Fruit fly (Drosophila melanogaster) whole organism, embryonic: ENCODE results near the gene unk.

Experiments
- Atf-2 ChIP-seq: fragments of 200-800 bp; sonication (Bioruptor generic); optimal IDR thresholded peaks from 2 replicates; lab custom pipeline; 2016; ENCODE audit warnings: missing biosample characterization, missing genetic modification characterization
- Blimp-1 ChIP-seq: fragments of 200-800 bp; sonication (Bioruptor generic); optimal IDR thresholded peaks from 3 replicates; lab custom pipeline; 2018; ENCODE audit warnings: missing biosample characterization, missing genetic modification characterization, mild to moderate bottlenecking, moderate library complexity, missing genetic modification reagents
- CG10321 ChIP-seq: fragments of 200-800 bp; sonication (Bioruptor generic); IDR thresholded peaks from 2 replicates; pipeline ENCODE4 v1.3.6; 2022; ENCODE audit warnings: missing biosample characterization, missing genetic modification characterization
- CG10462 ChIP-seq: fragments of 200-800 bp; sonication (Bioruptor generic); optimal IDR thresholded peaks from 2 replicates; lab custom pipeline; 2016; ENCODE audit warnings: missing biosample characterization, missing genetic modification characterization
- CG10959 ChIP-seq: fragments of 200-800 bp; sonication (Bioruptor generic); IDR thresholded peaks from 2 replicates; pipeline ENCODE4 v1.3.6; 2022; ENCODE audit warnings: missing biosample characterization, missing genetic modification characterization
- CG12391 ChIP-seq: fragments of 200-800 bp; sonication (Bioruptor generic); optimal IDR thresholded peaks from 3 replicates; lab custom pipeline; 2018; ENCODE audit warnings: missing biosample characterization, mild to moderate bottlenecking, missing genetic modification characterization, moderate library complexity
- CG12744 ChIP-seq: fragments of 200-800 bp; sonication (Bioruptor generic); optimal IDR thresholded peaks from 2 replicates; lab custom pipeline; 2016; ENCODE audit warnings: missing biosample characterization, missing genetic modification characterization
- CG13123 ChIP-seq: fragments of 200-800 bp; sonication (Bioruptor generic); optimal IDR thresholded peaks from 2 replicates; lab custom pipeline; 2016; ENCODE audit warnings: missing biosample characterization, missing genetic modification characterization
- CG14710 ChIP-seq: fragments of 200-800 bp; sonication (Bioruptor generic); optimal IDR thresholded peaks from 3 replicates; lab custom pipeline; 2019; ENCODE audit warnings: missing biosample characterization, mild to moderate bottlenecking, missing genetic modification characterization, moderate library complexity
- CG17328 ChIP-seq: fragments of 200-800 bp; sonication (Bioruptor generic); IDR thresholded peaks from 2 replicates; pipeline ENCODE4 v1.3.6; 2022; ENCODE audit warnings: missing biosample characterization, missing genetic modification characterization
- CG2712 ChIP-seq: fragments of 200-800 bp; optimal IDR thresholded peaks from 3 replicates; lab custom pipeline; 2019; ENCODE audit warnings: missing biosample characterization, mild to moderate bottlenecking, missing genetic modification characterization, moderate library complexity
- CG31365 ChIP-seq: fragments of 200-800 bp; sonication (Bioruptor generic); optimal IDR thresholded peaks from 2 replicates; lab custom pipeline; 2018; ENCODE audit warnings: missing biosample characterization, mild to moderate bottlenecking, missing genetic modification characterization
- CG32772 ChIP-seq: fragments of 200-800 bp; sonication (Bioruptor generic); IDR thresholded peaks from 2 replicates; pipeline ENCODE4 v1.3.6; 2022; ENCODE audit warnings: missing biosample characterization, missing genetic modification characterization
- CG33557 ChIP-seq: fragments of 200-800 bp; sonication (Bioruptor generic); optimal IDR thresholded peaks from 2 replicates; lab custom pipeline; 2019; ENCODE audit warnings: missing biosample characterization, mild to moderate bottlenecking, missing genetic modification characterization, moderate library complexity
- CG34422 ChIP-seq: fragments of 200-800 bp; sonication (Bioruptor generic); IDR thresholded peaks from 3 replicates; pipeline ENCODE4 v1.3.6; 2022; ENCODE audit warnings: missing biosample characterization, missing genetic modification characterization
- CG4360 ChIP-seq: fragments of 200-800 bp; sonication (Bioruptor generic); IDR thresholded peaks from 2 replicates; pipeline ENCODE4 v1.3.6; 2022; ENCODE audit warnings: missing biosample characterization, missing genetic modification characterization
- CG4424 ChIP-seq: fragments of 200-800 bp; sonication (Bioruptor generic); optimal IDR thresholded peaks from 3 replicates; lab custom pipeline; 2016; ENCODE audit warnings: missing biosample characterization, missing genetic modification characterization
- CG5245 ChIP-seq: fragments of 200-800 bp; sonication (Bioruptor generic); optimal IDR thresholded peaks from 3 replicates; lab custom pipeline; 2016; ENCODE audit warnings: missing biosample characterization, missing genetic modification characterization
- CG6254 ChIP-seq: fragments of 200-800 bp; sonication (Bioruptor generic); optimal IDR thresholded peaks from 3 replicates; lab custom pipeline; 2017; ENCODE audit warnings: mild to moderate bottlenecking, missing biosample characterization, missing genetic modification reagents, missing genetic modification characterization
- CG7357 ChIP-seq: fragments of 200-800 bp; sonication (Bioruptor generic); IDR thresholded peaks from 3 replicates; pipeline ENCODE4 v1.3.6; 2022; ENCODE audit warnings: missing biosample characterization, missing genetic modification characterization
- CrebB ChIP-seq: fragments of 200-800 bp; sonication (Bioruptor generic); optimal IDR thresholded peaks from 3 replicates; lab custom pipeline; 2018; ENCODE audit warnings: missing biosample characterization, mild to moderate bottlenecking, missing genetic modification characterization
- Dad ChIP-seq: fragments of 200-800 bp; sonication (Bioruptor generic); optimal IDR thresholded peaks from 3 replicates; lab custom pipeline; 2016; ENCODE audit warnings: missing biosample characterization, missing genetic modification characterization
- Drgx ChIP-seq: fragments of 200-800 bp; sonication (Bioruptor generic); IDR thresholded peaks from 2 replicates; pipeline ENCODE4 v1.3.6; 2022; ENCODE audit warnings: missing biosample characterization, missing genetic modification characterization
- Ets65A ChIP-seq: fragments of 200-800 bp; sonication (Bioruptor generic); peaks from one replicate; lab custom pipeline; 2016; ENCODE audit warnings: missing biosample characterization, missing genetic modification characterization
- MTF-1 ChIP-seq: fragments of 200-800 bp; sonication (Bioruptor generic); optimal IDR thresholded peaks from 2 replicates; lab custom pipeline; 2018; ENCODE audit warnings: missing biosample characterization, mild to moderate bottlenecking, missing genetic modification characterization, borderline replicate concordance
- Max ChIP-seq: fragments of 200-800 bp; sonication (Bioruptor generic); optimal IDR thresholded peaks from 2 replicates; lab custom pipeline; 2016; ENCODE audit warnings: missing biosample characterization, mild to moderate bottlenecking, missing genetic modification characterization
- Nf-YA ChIP-seq: fragments of 200-800 bp; sonication (Bioruptor generic); IDR thresholded peaks from 2 replicates; pipeline ENCODE4 v1.3.6; 2022; ENCODE audit warnings: missing biosample characterization, missing genetic modification characterization
- Tbp ChIP-seq: fragments of >200 bp; optimal IDR thresholded peaks from 2 replicates; lab custom pipeline; 2018; ENCODE audit warnings: missing biosample characterization, missing genetic modification characterization
- Xbp1 ChIP-seq: fragments of 200-800 bp; sonication (Bioruptor generic); optimal IDR thresholded peaks from 3 replicates; lab custom pipeline; 2016; ENCODE audit warnings: missing biosample characterization, mild to moderate bottlenecking, missing genetic modification characterization
- ab ChIP-seq: fragments of 200-800 bp; sonication (Bioruptor generic); optimal IDR thresholded peaks from 2 replicates; lab custom pipeline; 2016; ENCODE audit warnings: missing biosample characterization, missing genetic modification characterization
- az2 ChIP-seq: fragments of 200-800 bp; sonication (Bioruptor generic); optimal IDR thresholded peaks from 3 replicates; lab custom pipeline; 2016; ENCODE audit warnings: missing biosample characterization, missing genetic modification characterization
- bbx ChIP-seq: fragments of 200-800 bp; sonication (Bioruptor generic); IDR thresholded peaks from 2 replicates; pipeline ENCODE4 v1.3.6; 2022; ENCODE audit warnings: missing biosample characterization, missing genetic modification characterization; ENCODE audit not compliant: partially characterized antibody
- br ChIP-seq: fragments of >200 bp; optimal IDR thresholded peaks from 2 replicates; lab custom pipeline; 2017
- exex ChIP-seq: fragments of 200-800 bp; sonication (Bioruptor generic); optimal IDR thresholded peaks from 4 replicates; lab custom pipeline; 2018; ENCODE audit warnings: missing biosample characterization, mild to moderate bottlenecking, missing genetic modification characterization, moderate library complexity
- gce ChIP-seq: fragments of 200-800 bp; sonication (Bioruptor generic); IDR thresholded peaks from 3 replicates; pipeline ENCODE4 v1.3.6; 2022; ENCODE audit warnings: missing biosample characterization, missing genetic modification characterization
- gsb ChIP-seq: fragments of 200-800 bp; sonication (Bioruptor generic); IDR thresholded peaks from 2 replicates; pipeline ENCODE4 v1.3.6; 2022; ENCODE audit warnings: missing biosample characterization, missing genetic modification characterization
- hb ChIP-seq: fragments of 200-800 bp; sonication (Bioruptor generic); IDR thresholded peaks from 3 replicates; pipeline ENCODE4 v1.3.6; 2022; ENCODE audit warnings: missing biosample characterization, missing genetic modification characterization; ENCODE audit not compliant: partially characterized antibody
- her ChIP-seq: fragments of 200-800 bp; sonication (Bioruptor generic); optimal IDR thresholded peaks from 2 replicates; lab custom pipeline; 2016; ENCODE audit warnings: missing biosample characterization, missing genetic modification characterization
- ind ChIP-seq: fragments of 200-800 bp; sonication (Bioruptor generic); optimal IDR thresholded peaks from 3 replicates; lab custom pipeline; 2016; ENCODE audit warnings: missing biosample characterization, missing genetic modification characterization
- kah ChIP-seq: fragments of 200-800 bp; sonication (Bioruptor generic); optimal IDR thresholded peaks from 2 replicates; lab custom pipeline; 2018; ENCODE audit warnings: missing biosample characterization, mild to moderate bottlenecking, missing genetic modification characterization
- kay ChIP-seq: fragments of 200-800 bp; sonication (Bioruptor generic); optimal IDR thresholded peaks from 2 replicates; lab custom pipeline; 2016; ENCODE audit warnings: missing biosample characterization, missing genetic modification characterization
- knrl ChIP-seq: fragments of 200-800 bp; sonication (Bioruptor generic); IDR thresholded peaks from 3 replicates; pipeline ENCODE4 v1.3.6; 2022; ENCODE audit warnings: missing biosample characterization, missing genetic modification characterization; ENCODE audit not compliant: partially characterized antibody
- nerfin-2 ChIP-seq: fragments of 200-800 bp; sonication (Bioruptor generic); IDR thresholded peaks from 2 replicates; pipeline ENCODE4 v1.3.6; 2022; ENCODE audit warnings: missing biosample characterization, missing genetic modification characterization; ENCODE audit not compliant: partially characterized antibody
- pnt ChIP-seq: fragments of 200-800 bp; sonication (Bioruptor generic); optimal IDR thresholded peaks from 3 replicates; lab custom pipeline; 2016; ENCODE audit warnings: missing biosample characterization, missing genetic modification characterization
- pum ChIP-seq: fragments of 200-800 bp; sonication (Bioruptor generic); optimal IDR thresholded peaks from 2 replicates; lab custom pipeline; 2016; ENCODE audit warnings: missing biosample characterization, missing genetic modification characterization
- sc ChIP-seq, 3 experiments: fragments of >200 bp in 2 of 3; fragments of 200-800 bp in 1 of 3; sonication (Bioruptor generic) in 1 of 3; optimal IDR thresholded peaks; 2 replicates in 2 of 3; 3 replicates in 1 of 3; lab custom pipeline; 2017; ENCODE audit warnings: mild to moderate bottlenecking in 1 of 3, missing biosample characterization in 1 of 3, missing genetic modification characterization in 1 of 3, missing genetic modification reagents in 1 of 3
- sob ChIP-seq: fragments of 200-800 bp; sonication (Bioruptor generic); IDR thresholded peaks from 2 replicates; pipeline ENCODE4 v1.3.6; 2022; ENCODE audit warnings: missing biosample characterization, missing genetic modification characterization
- tup ChIP-seq: fragments of 200-800 bp; sonication (Bioruptor generic); optimal IDR thresholded peaks from 2 replicates; lab custom pipeline; 2016; ENCODE audit warnings: missing biosample characterization, mild to moderate bottlenecking, missing genetic modification characterization, moderate library complexity
- vnd ChIP-seq: fragments of 200-800 bp; sonication (Bioruptor generic); IDR thresholded peaks from 3 replicates; pipeline ENCODE4 v1.3.6; 2022; ENCODE audit warnings: missing biosample characterization, missing genetic modification characterization; ENCODE audit not compliant: partially characterized antibody
- zen ChIP-seq: fragments of 200-800 bp; sonication (Bioruptor generic); optimal IDR thresholded peaks from 3 replicates; lab custom pipeline; 2018; ENCODE audit warnings: missing biosample characterization, mild to moderate bottlenecking, missing genetic modification characterization, moderate library complexity

unk gene

dm6 chr3R:23156865-23157515, 672 bp downstream of the unk start (continued):
- TF ChIP-seq sc (optimal IDR thresholded peaks at IDR 0.05; lab: Kevin White, UChicago) (no peak), sc (GFP tag; optimal IDR thresholded peaks at IDR 0.05; lab: Kevin White, UChicago) (no peak), ind (GFP tag; lab: Kevin White, UChicago) (no peak), knrl (GFP tag; lab: Robert Waterston, UW) (no peak), sob (GFP tag; lab: Robert Waterston, UW) (0 out of 2 replicates have a peak, but pooled peaks have one; percentile 44), CG33557 (GFP tag; lab: Kevin White, UChicago) (peak; percentile 58), bbx (GFP tag; lab: Robert Waterston, UW) (peak; percentile 54), ab (no peak), Blimp-1 (GFP tag; lab: Kevin White, UChicago) (peak; percentile 99), Drgx (GFP tag; lab: Robert Waterston, UW) (no peak), CG2712 (tag; lab: Kevin White, UChicago) (peak; percentile 21), pum (GFP tag; lab: Kevin White, UChicago) (no peak), CG6254 (GFP tag; lab: Kevin White, UChicago) (no peak), CG12744 (GFP tag; lab: Kevin White, UChicago) (no peak), CG7357 (GFP tag; lab: Robert Waterston, UW) (no peak), CG10462 (GFP tag; lab: Kevin White, UChicago) (peak; percentile 4), kay (GFP tag; lab: Kevin White, UChicago) (peak; percentile 41), Max (GFP tag; lab: Kevin White, UChicago) (no peak), CG4360 (0 out of 2 replicates have a peak, but pooled peaks have one; percentile 52), zen (tag; lab: Kevin White, UChicago) (peak; percentile 2), CG13123 (no peak), gsb (GFP tag; lab: Robert Waterston, UW) (no peak), CG17328 (GFP tag; lab: Robert Waterston, UW) (no peak), pnt (GFP tag; lab: Kevin White, UChicago) (no peak), CG31365 (no peak), gce (GFP tag; lab: Robert Waterston, UW) (no peak; the same call in 2 of the 3 replicates), vnd (GFP tag; lab: Robert Waterston, UW) (no peak), exex (tag; lab: Kevin White, UChicago) (no peak), CG4424 (no peak), tup (GFP tag; lab: Kevin White, UChicago) (no peak), Dad (no peak), CG10321 (GFP tag; lab: Robert Waterston, UW) (0 out of 2 replicates have a peak, but pooled peaks have one; percentile 38), Nf-YA (GFP tag; lab: Robert Waterston, UW) (0 out of 2 replicates have a peak, but pooled peaks have one; percentile 13), Ets65A (GFP tag; lab: Kevin White, UChicago) (no peak), CrebB (tag; lab: Kevin White, UChicago) (peak; percentile 40), CG14710 (tag; lab: Kevin White, UChicago) (no peak), CG5245 (GFP tag; lab: Kevin White, UChicago) (no peak), CG32772 (GFP tag; lab: Robert Waterston, UW) (no peak), Xbp1 (GFP tag; lab: Kevin White, UChicago) (no peak), nerfin-2 (GFP tag; lab: Robert Waterston, UW) (no peak), kah (GFP tag; lab: Kevin White, UChicago) (peak; percentile 83), CG34422 (GFP tag; lab: Robert Waterston, UW) (peak; percentile 89), MTF-1 (GFP tag; lab: Kevin White, UChicago) (no peak), Atf-2 (GFP tag; lab: Kevin White, UChicago) (no peak), az2 (no peak), CG10959 (GFP tag; lab: Robert Waterston, UW) (peak; percentile 17; the same call in 1 of the 2 replicates), CG12391 (tag; lab: Kevin White, UChicago) (no peak), hb (GFP tag; lab: Robert Waterston, UW) (no peak), her (GFP tag; lab: Kevin White, UChicago) (no peak), br (lab: Kevin White, UChicago) (no peak), Tbp (GFP tag; lab: Kevin White, UChicago) (no peak)
